Worm (Caenorhabditis elegans) whole organism, L3 larva: ENCODE data around the gene hbl-1.

Source experiments
- ama-1 ChIP-seq: fragments of 150-350 bp; optimal IDR thresholded peaks from 2 replicates; lab custom pipeline; 2018
- nhr-23 ChIP-seq: fragments of 150-350 bp; optimal IDR thresholded peaks from 2 replicates; lab custom pipeline; 2014; ENCODE audit warnings: missing biosample characterization, missing genetic modification reagents, missing genetic modification characterization
- nhr-237 ChIP-seq: fragments of 150-350 bp; optimal IDR thresholded peaks from 2 replicates; lab custom pipeline; 2014; ENCODE audit warnings: missing biosample characterization, missing genetic modification characterization
- nhr-25 ChIP-seq: sonication (generic microtip); optimal IDR thresholded peaks from 2 replicates; lab custom pipeline; 2017; ENCODE audit warnings: missing biosample characterization, missing genetic modification characterization
- nhr-43 ChIP-seq: sonication (generic microtip); optimal IDR thresholded peaks from 2 replicates; lab custom pipeline; 2016; ENCODE audit warnings: mild to moderate bottlenecking, missing genetic modification characterization, missing compliant biosample characterization; ENCODE audit not compliant: poor library complexity, severe bottlenecking
- nhr-67 ChIP-seq: fragments of 150-350 bp; optimal IDR thresholded peaks from 2 replicates; lab custom pipeline; 2014; ENCODE audit warnings: missing biosample characterization, missing genetic modification characterization
- pha-4 ChIP-seq: fragments of 150-350 bp; optimal IDR thresholded peaks from 2 replicates; lab custom pipeline; 2014; ENCODE audit warnings: missing biosample characterization, missing genetic modification reagents, missing genetic modification characterization
- ztf-11 ChIP-seq: fragments of 150-350 bp; optimal IDR thresholded peaks from 2 replicates; lab custom pipeline; 2014; ENCODE audit warnings: missing biosample characterization, missing genetic modification characterization

DNA sequence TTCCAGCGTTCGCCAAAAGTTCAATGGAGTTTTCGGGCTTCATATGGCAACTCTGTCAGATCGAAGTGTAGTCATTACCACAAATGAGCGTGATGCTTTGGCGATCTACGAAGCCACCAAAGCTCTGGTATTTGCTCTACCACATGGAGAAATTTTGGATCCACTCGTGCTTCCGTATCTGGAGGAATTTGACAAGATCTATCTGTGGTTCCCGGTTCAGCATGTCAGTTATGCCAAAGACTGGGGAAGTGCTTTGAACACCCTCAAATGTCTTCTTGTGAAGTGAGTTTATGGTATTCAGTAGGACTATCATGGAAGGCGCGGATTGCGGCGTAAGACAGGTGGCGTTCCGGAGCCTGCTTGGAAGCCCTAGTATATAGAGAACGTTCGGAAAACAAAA is 27.5 kb upstream of the hbl-1 start:
- TF ChIP-seq nhr-43 (tag; lab: Kevin White, UChicago) (no peak), nhr-67 (tag; lab: Kevin White, UChicago) (no peak), nhr-237 (no peak), nhr-25 (tag; lab: Kevin White, UChicago) (no peak), nhr-23 (tag; lab: Kevin White, UChicago) (no peak), ztf-11 (tag; lab: Kevin White, UChicago) (no peak), pha-4 (tag; lab: Kevin White, UChicago) (no peak), ama-1 (lab: Kevin White, UChicago) (no peak)
